Worm (Caenorhabditis elegans): ENCODE measurements around the gene srbc-5.

The srbc-5 gene

ce11 chrV:3260075-3260474 is at the start of gene srbc-5:
Gene srbc-5 (plus strand): TSS chrV:3260375.
- TF ChIP-seq skn-1 (tag; optimal IDR thresholded peaks at IDR 0.05) (no peak), egl-43 (GFP tag; IDR thresholded peaks at IDR 0.05) (no peak), ces-1 (GFP tag; optimal IDR thresholded peaks at IDR 0.05) (no peak), ctbp-1 (GFP tag; IDR thresholded peaks at IDR 0.05) (no peak), dpl-1 (GFP tag; optimal IDR thresholded peaks at IDR 0.05) (no peak), aha-1 (tag) (no peak)

DNA sequence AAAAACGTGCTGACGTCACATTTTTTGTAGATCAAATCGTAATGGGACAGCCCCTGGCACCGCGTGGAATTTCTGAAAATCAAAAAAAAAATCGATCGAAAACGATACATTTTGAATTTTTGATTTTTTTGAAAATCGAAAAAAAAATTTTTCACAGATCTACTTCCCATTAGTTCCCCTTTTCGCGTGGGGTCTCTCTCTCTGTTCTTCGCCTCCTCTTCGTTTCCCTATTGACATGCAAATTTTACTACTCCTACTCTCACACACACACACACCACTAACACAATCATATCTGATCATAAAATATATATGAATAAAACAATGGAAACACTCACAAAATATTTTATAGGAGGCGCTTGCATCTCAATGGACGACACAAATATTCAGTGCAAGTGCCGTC is 41.6 kb upstream of the srbc-5 start:
- peak in 1 of 2 experiments; percentile 31 for TF ChIP-seq unc-62 (GFP tag; optimal IDR thresholded peaks at IDR 0.05 in 1 of 2)
- TF ChIP-seq unc-62 (tag; optimal IDR thresholded peaks at IDR 0.05), result no peak
- TF ChIP-seq hmg-1.1 (GFP tag; IDR thresholded peaks at IDR 0.05), result no peak

DNA sequence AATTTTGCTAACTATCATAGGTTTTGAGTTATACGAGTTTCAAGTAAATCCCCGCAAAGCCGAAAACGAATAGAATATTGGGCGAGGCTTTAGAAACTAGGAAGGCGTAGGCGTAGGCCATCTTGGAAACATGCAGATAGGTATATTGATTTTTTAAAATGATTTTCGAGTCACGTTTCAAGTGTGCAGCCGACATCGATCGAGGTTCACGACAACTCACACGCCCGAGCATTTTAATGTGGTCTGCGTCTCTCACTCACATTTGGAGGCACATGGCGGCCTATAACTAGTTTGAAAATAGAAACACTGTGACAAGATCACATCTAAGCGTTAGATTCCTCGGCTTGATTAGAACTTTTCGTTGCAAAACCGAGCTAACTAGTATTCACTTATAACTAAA is 32.8 kb upstream of the srbc-5 start, which contains the start of gene K08D9.2:
TSS of gene K08D9.2 (plus strand) at position 301 of the 400 bp plus-strand sequence.
- TF ChIP-seq T26A8.4 (GFP tag; IDR thresholded peaks at IDR 0.05) (no peak), tra-1 (GFP tag; IDR thresholded peaks at IDR 0.05) (no peak), lin-29 (GFP tag; IDR thresholded peaks at IDR 0.05) (no peak), egl-27 (tag; optimal IDR thresholded peaks at IDR 0.05) (no peak), nhr-10 (tag; optimal IDR thresholded peaks at IDR 0.05) (no peak), zfp-3 (GFP tag; conservative IDR thresholded peaks at IDR 0.05) (no peak), zfp-2 (tag; optimal IDR thresholded peaks at IDR 0.05) (no peak), daf-12 (tag; optimal IDR thresholded peaks at IDR 0.05) (no peak), dpl-1 (GFP tag; optimal IDR thresholded peaks at IDR 0.05) (no peak), F49E8.2 (tag; optimal IDR thresholded peaks at IDR 0.05; ENCODE audit: borderline replicate concordance) (no peak), snpc-1.2 (GFP tag; IDR thresholded peaks at IDR 0.05) (no peak), nhr-77 (tag; optimal IDR thresholded peaks at IDR 0.05) (no peak), hlh-30 (tag; optimal IDR thresholded peaks at IDR 0.05; ENCODE audit: insufficient read depth) (no peak), lin-39 (tag; optimal IDR thresholded peaks at IDR 0.05) (no peak)

DNA sequence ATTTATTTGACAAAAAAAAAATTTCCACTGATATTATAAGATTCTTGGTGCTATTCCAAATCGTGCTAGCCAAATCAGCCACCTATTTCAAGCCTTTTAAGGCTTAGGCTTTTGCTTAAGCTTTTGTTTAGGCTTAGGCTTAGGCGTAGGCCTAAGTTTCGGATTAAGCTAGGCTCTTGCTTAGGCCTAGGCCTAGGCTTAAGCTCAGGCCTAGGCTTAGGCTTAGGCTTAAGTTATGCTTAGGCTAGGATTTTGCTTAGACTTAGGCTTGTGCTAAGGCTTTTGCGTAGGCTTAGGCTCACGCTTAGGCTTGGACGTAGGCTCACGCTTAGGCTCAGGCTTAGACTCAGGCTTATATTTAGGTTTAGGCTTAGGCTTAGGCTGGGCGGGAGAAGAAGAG is 30.0 kb upstream of the srbc-5 start:
- TF ChIP-seq dmd-6 (GFP tag; IDR thresholded peaks at IDR 0.05) (no peak), saeg-2 (GFP tag; IDR thresholded peaks at IDR 0.05) (no peak), daf-8 (GFP tag; IDR thresholded peaks at IDR 0.05) (no peak), snpc-1.2 (GFP tag; IDR thresholded peaks at IDR 0.05) (no peak), daf-12 (tag; optimal IDR thresholded peaks at IDR 0.05) (no peak), nhr-42 (GFP tag; IDR thresholded peaks at IDR 0.05) (no peak), aly-2 (tag; optimal IDR thresholded peaks at IDR 0.05) (no peak), dve-1 (tag; optimal IDR thresholded peaks at IDR 0.05; ENCODE audit: insufficient read depth) (no peak), ceh-20 (GFP tag; IDR thresholded peaks at IDR 0.05) (no peak), rbr-2 (tag; optimal IDR thresholded peaks at IDR 0.05) (no peak), F49E8.2 (tag; optimal IDR thresholded peaks at IDR 0.05; ENCODE audit: borderline replicate concordance) (no peak), nhr-237 (tag; optimal IDR thresholded peaks at IDR 0.05) (no peak)

ce11 chrV:3230597-3230996 is 29.6 kb upstream of the srbc-5 start, which contains the start of gene K08D9.10:
Gene K08D9.10 (plus strand): TSS chrV:3230897.
- no peak for TF ChIP-seq pqm-1 (tag; optimal IDR thresholded peaks at IDR 0.05)
- TF ChIP-seq ceh-32 (tag; optimal IDR thresholded peaks at IDR 0.05; ENCODE audit: poor library complexity), result no peak
- TF ChIP-seq tra-1 (GFP tag; IDR thresholded peaks at IDR 0.05), result no peak
- no peak for TF ChIP-seq dmd-9 (GFP tag; IDR thresholded peaks at IDR 0.05)
- TF ChIP-seq jun-1 (tag; optimal IDR thresholded peaks at IDR 0.05), result no peak
- no peak for TF ChIP-seq dpl-1 (GFP tag; optimal IDR thresholded peaks at IDR 0.05)
- TF ChIP-seq arid-1 (GFP tag; conservative IDR thresholded peaks at IDR 0.05), result no peak
- no peak for TF ChIP-seq ceh-82 (tag; optimal IDR thresholded peaks at IDR 0.05)
- no peak for TF ChIP-seq Y75B8A.6 (GFP tag; IDR thresholded peaks at IDR 0.05)
- TF ChIP-seq nhr-42 (GFP tag; IDR thresholded peaks at IDR 0.05), result no peak
- no peak for TF ChIP-seq ztf-11 (tag; optimal IDR thresholded peaks at IDR 0.05)
- no peak for TF ChIP-seq madf-9 (GFP tag; conservative IDR thresholded peaks at IDR 0.05)
- no peak for TF ChIP-seq zag-1 (tag; optimal IDR thresholded peaks at IDR 0.05)
- TF ChIP-seq nhr-11 (tag; optimal IDR thresholded peaks at IDR 0.05), result no peak
- no peak for TF ChIP-seq saeg-2 (GFP tag; IDR thresholded peaks at IDR 0.05)
